Fruit fly (Drosophila melanogaster) whole organism, prepupa: ENCODE measurements around the gene numb.

Experiments used
- Blimp-1 ChIP-seq: fragments of 200-800 bp; sonication (Bioruptor generic); optimal IDR thresholded peaks from 3 replicates; lab custom pipeline; 2017; ENCODE audit warnings: missing biosample characterization, missing genetic modification characterization, mild to moderate bottlenecking, moderate library complexity, missing genetic modification reagents
- CG10631 ChIP-seq: fragments of 200-800 bp; sonication (Bioruptor generic); optimal IDR thresholded peaks from 2 replicates; lab custom pipeline; 2016; ENCODE audit warnings: missing biosample characterization, missing genetic modification characterization
- CG10669 ChIP-seq: fragments of 200-800 bp; sonication (Bioruptor generic); optimal IDR thresholded peaks from 3 replicates; lab custom pipeline; 2018; ENCODE audit warnings: missing biosample characterization, mild to moderate bottlenecking, missing genetic modification characterization, moderate library complexity
- CG11294 ChIP-seq: fragments of 200-800 bp; sonication (Bioruptor generic); IDR thresholded peaks from 2 replicates; pipeline ENCODE4 v1.3.6; 2022; ENCODE audit warnings: missing biosample characterization, missing genetic modification characterization
- CG11902 ChIP-seq: fragments of 200-800 bp; sonication (Bioruptor generic); optimal IDR thresholded peaks from 3 replicates; lab custom pipeline; 2016; ENCODE audit warnings: missing biosample characterization, missing genetic modification characterization
- CG15336 ChIP-seq: fragments of 200-800 bp; sonication (Bioruptor generic); IDR thresholded peaks from 2 replicates; pipeline ENCODE4 v1.3.6; 2022; ENCODE audit warnings: missing biosample characterization, missing genetic modification characterization
- CG1621 ChIP-seq: fragments of 200-800 bp; sonication (Bioruptor generic); optimal IDR thresholded peaks from 3 replicates; lab custom pipeline; 2018; ENCODE audit warnings: missing biosample characterization, mild to moderate bottlenecking, missing genetic modification characterization
- CG16779 ChIP-seq: fragments of 200-800 bp; sonication (Bioruptor generic); optimal IDR thresholded peaks from 3 replicates; lab custom pipeline; 2017; ENCODE audit warnings: missing biosample characterization, mild to moderate bottlenecking, missing genetic modification characterization
- CG31627 ChIP-seq: fragments of 200-800 bp; sonication (Bioruptor generic); optimal IDR thresholded peaks from 3 replicates; lab custom pipeline; 2016; ENCODE audit warnings: missing biosample characterization, missing genetic modification characterization
- CG32006 ChIP-seq: fragments of 200-800 bp; sonication (Bioruptor generic); optimal IDR thresholded peaks from 3 replicates; lab custom pipeline; 2017; ENCODE audit warnings: missing biosample characterization, mild to moderate bottlenecking, missing genetic modification characterization
- CG34406 ChIP-seq: fragments of 200-800 bp; sonication (Bioruptor generic); optimal IDR thresholded peaks from 3 replicates; lab custom pipeline; 2016; ENCODE audit warnings: missing biosample characterization, missing genetic modification characterization
- CG3919 ChIP-seq: fragments of 200-800 bp; sonication (Bioruptor generic); optimal IDR thresholded peaks from 3 replicates; lab custom pipeline; 2016; ENCODE audit warnings: missing biosample characterization, missing genetic modification characterization
- CG4318 ChIP-seq: fragments of 200-800 bp; sonication (Bioruptor generic); optimal IDR thresholded peaks from 3 replicates; lab custom pipeline; 2017; ENCODE audit warnings: missing biosample characterization, mild to moderate bottlenecking, missing genetic modification characterization
- CG6163 ChIP-seq: fragments of 200-800 bp; sonication (Bioruptor generic); IDR thresholded peaks from 3 replicates; pipeline ENCODE4 v1.3.6; 2022; ENCODE audit warnings: missing biosample characterization, missing genetic modification characterization
- CG6276 ChIP-seq: fragments of 200-800 bp; sonication (Bioruptor generic); optimal IDR thresholded peaks from 2 replicates; lab custom pipeline; 2017; ENCODE audit warnings: missing biosample characterization, mild to moderate bottlenecking, missing genetic modification characterization
- CG6792 ChIP-seq: fragments of 200-800 bp; sonication (Bioruptor generic); optimal IDR thresholded peaks from 3 replicates; lab custom pipeline; 2016; ENCODE audit warnings: missing biosample characterization, missing genetic modification characterization
- CG6808 ChIP-seq: fragments of 200-800 bp; sonication (Bioruptor generic); optimal IDR thresholded peaks from 3 replicates; lab custom pipeline; 2017; ENCODE audit warnings: missing biosample characterization, missing genetic modification characterization, mild to moderate bottlenecking, moderate library complexity, missing genetic modification reagents
- CG6854 ChIP-seq: fragments of 200-800 bp; sonication (Bioruptor generic); optimal IDR thresholded peaks from 2 replicates; lab custom pipeline; 2017; ENCODE audit warnings: missing biosample characterization, mild to moderate bottlenecking, missing genetic modification characterization
- CG7368 ChIP-seq: fragments of 200-800 bp; sonication (Bioruptor generic); optimal IDR thresholded peaks from 3 replicates; lab custom pipeline; 2016; ENCODE audit warnings: missing biosample characterization, missing genetic modification characterization
- CG8119 ChIP-seq: fragments of 200-800 bp; sonication (Bioruptor generic); IDR thresholded peaks from 3 replicates; pipeline ENCODE4 v1.3.6; 2022; ENCODE audit warnings: missing biosample characterization, missing genetic modification characterization
- CG8319 ChIP-seq: fragments of 200-800 bp; sonication (Bioruptor generic); optimal IDR thresholded peaks from 3 replicates; lab custom pipeline; 2016; ENCODE audit warnings: missing biosample characterization, missing genetic modification characterization
- CG9139 ChIP-seq: fragments of 200-800 bp; sonication (Bioruptor generic); optimal IDR thresholded peaks from 3 replicates; lab custom pipeline; 2017; ENCODE audit warnings: missing biosample characterization, mild to moderate bottlenecking, missing genetic modification characterization
- Eip75B ChIP-seq: fragments of 200-800 bp; sonication (Bioruptor generic); optimal IDR thresholded peaks from 3 replicates; lab custom pipeline; 2016; ENCODE audit warnings: missing biosample characterization, missing genetic modification characterization
- Eip78C ChIP-seq: fragments of 200-800 bp; sonication (Bioruptor generic); peaks from one replicate; lab custom pipeline; 2016; ENCODE audit warnings: missing biosample characterization, missing genetic modification characterization
- Ets21C ChIP-seq: fragments of 200-800 bp; sonication (Bioruptor generic); optimal IDR thresholded peaks from 3 replicates; lab custom pipeline; 2016; ENCODE audit warnings: missing biosample characterization, missing genetic modification characterization
- Ets96B ChIP-seq: fragments of 200-800 bp; optimal IDR thresholded peaks from 2 replicates; lab custom pipeline; 2019; ENCODE audit warnings: missing biosample characterization, mild to moderate bottlenecking, missing genetic modification characterization, moderate library complexity
- Gug ChIP-seq: fragments of 200-800 bp; sonication (Bioruptor generic); IDR thresholded peaks from 2 replicates; pipeline ENCODE4 v1.3.6; 2022; ENCODE audit warnings: missing biosample characterization, missing genetic modification characterization
- Hr38 ChIP-seq: sonication (Bioruptor generic); optimal IDR thresholded peaks from 2 replicates; lab custom pipeline; 2016; ENCODE audit warnings: missing biosample characterization, missing genetic modification characterization
- Hr39 ChIP-seq: fragments of 200-800 bp; sonication (Bioruptor generic); optimal IDR thresholded peaks from 2 replicates; lab custom pipeline; 2016; ENCODE audit warnings: missing biosample characterization, missing genetic modification characterization
- Hr4 ChIP-seq: fragments of 200-800 bp; sonication (Bioruptor generic); optimal IDR thresholded peaks from 3 replicates; lab custom pipeline; 2016; ENCODE audit warnings: missing biosample characterization, missing genetic modification characterization
- Lpt ChIP-seq: fragments of 200-800 bp; sonication (Bioruptor generic); optimal IDR thresholded peaks from 3 replicates; lab custom pipeline; 2016; ENCODE audit warnings: missing biosample characterization, missing genetic modification characterization
- Met ChIP-seq: fragments of 200-800 bp; sonication (Bioruptor generic); optimal IDR thresholded peaks from 3 replicates; lab custom pipeline; 2016; ENCODE audit warnings: missing biosample characterization, missing genetic modification characterization
- Smox ChIP-seq: fragments of 200-800 bp; sonication (Bioruptor generic); optimal IDR thresholded peaks from 3 replicates; lab custom pipeline; 2016; ENCODE audit warnings: missing biosample characterization, missing genetic modification characterization
- Sox102F ChIP-seq: fragments of 200-800 bp; sonication (Bioruptor generic); optimal IDR thresholded peaks from 2 replicates; lab custom pipeline; 2016; ENCODE audit warnings: missing biosample characterization, mild to moderate bottlenecking, missing genetic modification characterization
- Sox15 ChIP-seq: fragments of 200-800 bp; sonication (Bioruptor generic); optimal IDR thresholded peaks from 3 replicates; lab custom pipeline; 2016; ENCODE audit warnings: missing biosample characterization, missing genetic modification characterization
- achi ChIP-seq: fragments of 200-800 bp; sonication (Bioruptor generic); optimal IDR thresholded peaks from 3 replicates; lab custom pipeline; 2016; ENCODE audit warnings: missing biosample characterization, missing genetic modification characterization
- acj6 ChIP-seq: fragments of 200-800 bp; sonication (Bioruptor generic); optimal IDR thresholded peaks from 3 replicates; lab custom pipeline; 2016; ENCODE audit warnings: missing biosample characterization, missing genetic modification characterization
- cyc ChIP-seq: fragments of 200-800 bp; sonication (Bioruptor generic); optimal IDR thresholded peaks from 3 replicates; lab custom pipeline; 2016; ENCODE audit warnings: missing biosample characterization, missing genetic modification characterization
- dsx ChIP-seq: fragments of 200-800 bp; optimal IDR thresholded peaks from 3 replicates; lab custom pipeline; 2019; ENCODE audit warnings: missing biosample characterization, mild to moderate bottlenecking, missing genetic modification characterization, moderate library complexity; ENCODE audit not compliant: poor library complexity, severe bottlenecking
- eg ChIP-seq: fragments of 200-800 bp; sonication (Bioruptor generic); IDR thresholded peaks from 3 replicates; pipeline ENCODE4 v1.3.6; 2022; ENCODE audit warnings: missing biosample characterization, missing genetic modification characterization
- fd59A ChIP-seq: fragments of 200-800 bp; sonication (Bioruptor generic); optimal IDR thresholded peaks from 2 replicates; lab custom pipeline; 2017; ENCODE audit warnings: missing biosample characterization, mild to moderate bottlenecking, missing genetic modification characterization, missing genetic modification reagents
- fd85E ChIP-seq: fragments of 200-800 bp; sonication (Bioruptor generic); optimal IDR thresholded peaks from 3 replicates; lab custom pipeline; 2016; ENCODE audit warnings: missing biosample characterization, missing genetic modification characterization
- fkh ChIP-seq: fragments of 200-800 bp; sonication (Bioruptor generic); optimal IDR thresholded peaks from 3 replicates; lab custom pipeline; 2017; ENCODE audit warnings: missing biosample characterization, mild to moderate bottlenecking, missing genetic modification characterization, moderate library complexity
- lz ChIP-seq: fragments of 200-800 bp; sonication (Bioruptor generic); optimal IDR thresholded peaks from 3 replicates; lab custom pipeline; 2016; ENCODE audit warnings: missing biosample characterization, missing genetic modification characterization
- salr ChIP-seq, 2 experiments: fragments of 200-800 bp; sonication (Bioruptor generic); optimal IDR thresholded peaks; 3 replicates each; lab custom pipeline; 2016 to 2018; ENCODE audit warnings: missing biosample characterization in 2 of 2, missing genetic modification characterization in 2 of 2, mild to moderate bottlenecking in 1 of 2
- spab ChIP-seq: fragments of 200-800 bp; sonication (Bioruptor generic); optimal IDR thresholded peaks from 2 replicates; lab custom pipeline; 2017; ENCODE audit warnings: missing biosample characterization, mild to moderate bottlenecking, missing genetic modification characterization, missing genetic modification reagents
- ss ChIP-seq, 2 experiments: fragments of 200-800 bp; sonication (Bioruptor generic); optimal IDR thresholded peaks; 2 replicates in 1 of 2; 3 replicates in 1 of 2; lab custom pipeline; 2017 to 2018; ENCODE audit warnings: mild to moderate bottlenecking in 2 of 2, missing biosample characterization in 2 of 2, missing genetic modification characterization in 2 of 2, moderate library complexity in 1 of 2
- svp ChIP-seq: fragments of 200-800 bp; sonication (Bioruptor generic); peaks from one replicate; lab custom pipeline; 2016; ENCODE audit warnings: missing biosample characterization, missing genetic modification characterization
- topi ChIP-seq: fragments of 200-800 bp; sonication (Bioruptor generic); optimal IDR thresholded peaks from 3 replicates; lab custom pipeline; 2016; ENCODE audit warnings: missing biosample characterization, missing genetic modification characterization
- vri ChIP-seq: fragments of 200-800 bp; sonication (Bioruptor generic); optimal IDR thresholded peaks from 3 replicates; lab custom pipeline; 2016; ENCODE audit warnings: missing biosample characterization, mild to moderate bottlenecking, missing genetic modification characterization

Gene numb

dm6 chr2L:9498185-9498984 is 61.1 kb downstream of the numb start:
- TF ChIP-seq CG6854 (GFP tag; lab: Kevin White, UChicago): no peak
- no peak for TF ChIP-seq fd85E (GFP tag; lab: Kevin White, UChicago)
- peak; percentile 1 for TF ChIP-seq CG16779
- peak; percentile 44 for TF ChIP-seq CG31627 (GFP tag; lab: Kevin White, UChicago)
- TF ChIP-seq CG6792 (GFP tag; lab: Kevin White, UChicago): peak; percentile 40
- peak; percentile 27 for TF ChIP-seq Blimp-1
- peak; percentile 53 for TF ChIP-seq CG34406 (GFP tag; lab: Kevin White, UChicago)
- TF ChIP-seq CG1621 (tag; lab: Kevin White, UChicago): no peak
- peak; percentile 81 for TF ChIP-seq svp (GFP tag; lab: Kevin White, UChicago)
- TF ChIP-seq acj6 (GFP tag; lab: Kevin White, UChicago): peak; percentile 56
- TF ChIP-seq fkh (GFP tag; lab: Kevin White, UChicago): no peak
- TF ChIP-seq CG4318 (GFP tag; lab: Kevin White, UChicago): peak; percentile 14
- peak; percentile 10; the same call in 1 of the 2 replicates for TF ChIP-seq CG11294 (GFP tag; lab: Robert Waterston, UW)
- TF ChIP-seq Eip75B (GFP tag; lab: Kevin White, UChicago): peak; percentile 30
- TF ChIP-seq Sox102F (GFP tag; lab: Kevin White, UChicago): peak; percentile 7
- TF ChIP-seq CG10669 (GFP tag; lab: Kevin White, UChicago): peak; percentile 43
- TF ChIP-seq Hr4 (GFP tag; lab: Kevin White, UChicago): peak; percentile 66
- TF ChIP-seq Eip78C (GFP tag; lab: Kevin White, UChicago): peak; percentile 90
- TF ChIP-seq lz: peak; percentile 64
- TF ChIP-seq salr (GFP tag; optimal IDR thresholded peaks at IDR 0.05; lab: Kevin White, UChicago): peak in 1 of 2 experiments; percentile 19
- peak; percentile 31 for TF ChIP-seq CG10631 (GFP tag; lab: Kevin White, UChicago)
- peak; percentile 70 for TF ChIP-seq CG6163 (GFP tag; lab: Robert Waterston, UW)
- peak; percentile 31 for TF ChIP-seq achi (GFP tag; lab: Kevin White, UChicago)
- peak; percentile 30 for TF ChIP-seq CG8319 (GFP tag; lab: Kevin White, UChicago)
- TF ChIP-seq CG9139 (GFP tag; lab: Kevin White, UChicago): no peak
- no peak for TF ChIP-seq dsx (GFP tag; lab: Kevin White, UChicago)
- no peak for TF ChIP-seq fd59A
- TF ChIP-seq Sox15 (GFP tag; lab: Kevin White, UChicago): peak; percentile 32
- peak; percentile 41 for TF ChIP-seq CG6276 (GFP tag; lab: Kevin White, UChicago)
- TF ChIP-seq CG11902 (GFP tag; lab: Kevin White, UChicago): peak; percentile 27
- peak; percentile 63 for TF ChIP-seq Hr39 (GFP tag; lab: Kevin White, UChicago)
- TF ChIP-seq CG32006 (GFP tag; lab: Kevin White, UChicago): peak; percentile 61
- no peak for TF ChIP-seq Hr38 (GFP tag; lab: Kevin White, UChicago)
- TF ChIP-seq Lpt (GFP tag; lab: Kevin White, UChicago): no peak
- peak; percentile 57; the same call in 2 of the 3 replicates for TF ChIP-seq eg (GFP tag; lab: Robert Waterston, UW)
- TF ChIP-seq Gug (GFP tag; lab: Robert Waterston, UW): peak; percentile 22; the same call in 1 of the 2 replicates
- TF ChIP-seq ss (GFP tag; optimal IDR thresholded peaks at IDR 0.05; lab: Kevin White, UChicago): no peak
- TF ChIP-seq CG8119 (GFP tag; lab: Robert Waterston, UW): peak; percentile 71
- TF ChIP-seq Smox (GFP tag; lab: Kevin White, UChicago): peak; percentile 52
- peak; percentile 51 for TF ChIP-seq cyc
- TF ChIP-seq Ets21C (GFP tag; lab: Kevin White, UChicago): no peak
- peak; percentile 49 for TF ChIP-seq Ets96B (tag; lab: Kevin White, UChicago)
- TF ChIP-seq vri: peak; percentile 69
- TF ChIP-seq CG3919 (GFP tag; lab: Kevin White, UChicago): peak; percentile 54
- peak; percentile 50; the same call in 1 of the 2 replicates for TF ChIP-seq CG15336
- peak; percentile 61 for TF ChIP-seq topi (GFP tag; lab: Kevin White, UChicago)
- peak; percentile 59 for TF ChIP-seq Met (GFP tag; lab: Kevin White, UChicago)
- TF ChIP-seq CG7368 (GFP tag; lab: Kevin White, UChicago): peak; percentile 38
- peak; percentile 39 for TF ChIP-seq spab (GFP tag; lab: Kevin White, UChicago)
- peak; percentile 13 for TF ChIP-seq CG6808 (GFP tag; lab: Kevin White, UChicago)
